Worm (Caenorhabditis elegans) whole organism, L2 larva: ENCODE measurements around the gene F49F1.11.

Source experiments
- C34F6.9 ChIP-seq: fragments of 150-350 bp; optimal IDR thresholded peaks from 2 replicates; lab custom pipeline; 2014; ENCODE audit warnings: missing biosample characterization, missing genetic modification characterization
- F13H6.1 ChIP-seq: sonication (generic microtip); optimal IDR thresholded peaks from 2 replicates; lab custom pipeline; 2016; ENCODE audit warnings: missing genetic modification characterization, missing compliant biosample characterization
- R02D3.7 ChIP-seq: fragments of 150-350 bp; optimal IDR thresholded peaks from 2 replicates; lab custom pipeline; 2014; ENCODE audit warnings: missing biosample characterization, missing genetic modification characterization
- Y55F3AM.14 ChIP-seq: fragments of 200-800 bp; sonication (Bioruptor generic); optimal IDR thresholded peaks from 2 replicates; lab custom pipeline; 2018; ENCODE audit warnings: mild to moderate bottlenecking, missing genetic modification characterization, missing compliant biosample characterization
- ZK546.5 ChIP-seq: sonication (generic microtip); optimal IDR thresholded peaks from 2 replicates; lab custom pipeline; 2017; ENCODE audit warnings: missing biosample characterization, missing genetic modification characterization
- alr-1 ChIP-seq: fragments of 150-350 bp; optimal IDR thresholded peaks from 2 replicates; lab custom pipeline; 2014; ENCODE audit warnings: missing biosample characterization, missing genetic modification characterization
- aly-2 ChIP-seq: fragments of 150-350 bp; optimal IDR thresholded peaks from 2 replicates; lab custom pipeline; 2014; ENCODE audit warnings: missing biosample characterization, missing genetic modification characterization
- ama-1 ChIP-seq: fragments of 150-350 bp; optimal IDR thresholded peaks from 2 replicates; lab custom pipeline; 2018; ENCODE audit warnings: inconsistent platforms
- ceh-16 ChIP-seq: fragments of 150-350 bp; optimal IDR thresholded peaks from 2 replicates; lab custom pipeline; 2014; ENCODE audit warnings: missing biosample characterization, missing genetic modification characterization
- ceh-82 ChIP-seq: fragments of 150-350 bp; optimal IDR thresholded peaks from 2 replicates; lab custom pipeline; 2014; ENCODE audit warnings: missing biosample characterization, missing genetic modification characterization
- dmd-4 ChIP-seq: sonication (generic microtip); optimal IDR thresholded peaks from 2 replicates; lab custom pipeline; 2017; ENCODE audit warnings: missing biosample characterization, missing genetic modification characterization
- egl-27 ChIP-seq: sonication (generic microtip); optimal IDR thresholded peaks from 3 replicates; lab custom pipeline; 2017; ENCODE audit warnings: missing biosample characterization, missing genetic modification reagents, missing genetic modification characterization
- elt-1 ChIP-seq: fragments of 150-350 bp; optimal IDR thresholded peaks from 2 replicates; lab custom pipeline; 2014; ENCODE audit warnings: missing biosample characterization, missing genetic modification characterization
- elt-3 ChIP-seq: sonication (generic microtip); optimal IDR thresholded peaks from 2 replicates; lab custom pipeline; 2017; ENCODE audit warnings: missing biosample characterization, missing genetic modification characterization
- fos-1 ChIP-seq: fragments of 150-350 bp; optimal IDR thresholded peaks from 2 replicates; lab custom pipeline; 2014; ENCODE audit warnings: missing biosample characterization, missing genetic modification characterization
- gmeb-1 ChIP-seq: fragments of 150-350 bp; optimal IDR thresholded peaks from 2 replicates; lab custom pipeline; 2014; ENCODE audit warnings: missing biosample characterization, missing genetic modification characterization
- lin-13 ChIP-seq: fragments of 150-350 bp; optimal IDR thresholded peaks from 2 replicates; lab custom pipeline; 2014; ENCODE audit warnings: missing biosample characterization, missing genetic modification reagents, missing genetic modification characterization
- lin-39 ChIP-seq: fragments of 150-350 bp; optimal IDR thresholded peaks from 2 replicates; lab custom pipeline; 2014; ENCODE audit warnings: missing biosample characterization, missing genetic modification reagents, missing genetic modification characterization
- lsy-2 ChIP-seq, 2 experiments: fragments of 150-350 bp in 1 of 2; sonication (generic microtip) in 1 of 2; optimal IDR thresholded peaks; 2 replicates each; lab custom pipeline; 2014 to 2017; ENCODE audit warnings: missing biosample characterization in 2 of 2, missing genetic modification characterization in 2 of 2
- mab-5 ChIP-seq: fragments of 150-350 bp; optimal IDR thresholded peaks from 2 replicates; lab custom pipeline; 2014; ENCODE audit warnings: missing biosample characterization, missing genetic modification characterization
- mdl-1 ChIP-seq, 2 experiments: fragments of 150-350 bp in 1 of 2; sonication (generic microtip) in 1 of 2; optimal IDR thresholded peaks; 2 replicates each; lab custom pipeline; 2017; ENCODE audit warnings: missing biosample characterization in 2 of 2, missing genetic modification characterization in 2 of 2
- nhr-10 ChIP-seq: sonication (generic microtip); optimal IDR thresholded peaks from 2 replicates; lab custom pipeline; 2017; ENCODE audit warnings: missing biosample characterization, missing genetic modification characterization
- nhr-11 ChIP-seq: fragments of 150-350 bp; optimal IDR thresholded peaks from 2 replicates; lab custom pipeline; 2014; ENCODE audit warnings: missing biosample characterization, missing genetic modification characterization
- nhr-129 ChIP-seq: fragments of 150-350 bp; optimal IDR thresholded peaks from 2 replicates; lab custom pipeline; 2014; ENCODE audit warnings: missing biosample characterization, missing genetic modification characterization
- nhr-21 ChIP-seq: fragments of 150-350 bp; optimal IDR thresholded peaks from 2 replicates; lab custom pipeline; 2014; ENCODE audit warnings: missing biosample characterization, missing genetic modification characterization
- nhr-237 ChIP-seq: fragments of 150-350 bp; optimal IDR thresholded peaks from 2 replicates; lab custom pipeline; 2014; ENCODE audit warnings: missing biosample characterization, missing genetic modification characterization
- nhr-25 ChIP-seq: fragments of 150-350 bp; sonication (generic microtip); optimal IDR thresholded peaks from 3 replicates; lab custom pipeline; 2014; ENCODE audit warnings: missing biosample characterization, missing genetic modification characterization
- nhr-6 ChIP-seq: fragments of 150-350 bp; optimal IDR thresholded peaks from 2 replicates; lab custom pipeline; 2014; ENCODE audit warnings: missing biosample characterization, missing genetic modification characterization
- nhr-77 ChIP-seq: fragments of 150-350 bp; optimal IDR thresholded peaks from 2 replicates; lab custom pipeline; 2014; ENCODE audit warnings: missing biosample characterization, missing genetic modification characterization
- peb-1 ChIP-seq: fragments of 150-350 bp; optimal IDR thresholded peaks from 2 replicates; lab custom pipeline; 2014; ENCODE audit warnings: missing biosample characterization, missing genetic modification characterization
- sem-4 ChIP-seq: fragments of 150-350 bp; optimal IDR thresholded peaks from 2 replicates; lab custom pipeline; 2014; ENCODE audit warnings: missing biosample characterization, missing genetic modification reagents, missing genetic modification characterization
- skn-1 ChIP-seq: sonication (generic microtip); optimal IDR thresholded peaks from 2 replicates; lab custom pipeline; 2017; ENCODE audit warnings: missing biosample characterization, missing genetic modification characterization
- sma-3 ChIP-seq: sonication (generic microtip); optimal IDR thresholded peaks from 2 replicates; lab custom pipeline; 2016; ENCODE audit warnings: missing genetic modification reagents, missing genetic modification characterization, missing compliant biosample characterization
- sma-9 ChIP-seq, 2 experiments: fragments of 150-350 bp in 1 of 2; sonication (generic microtip) in 1 of 2; optimal IDR thresholded peaks; 2 replicates each; lab custom pipeline; 2014 to 2016; ENCODE audit warnings: missing genetic modification characterization in 2 of 2, mild to moderate bottlenecking in 1 of 2, missing biosample characterization in 1 of 2, missing compliant biosample characterization in 1 of 2, missing genetic modification reagents in 1 of 2, moderate library complexity in 1 of 2
- snpc-4 ChIP-seq: fragments of 150-350 bp; optimal IDR thresholded peaks from 2 replicates; lab custom pipeline; 2014; ENCODE audit warnings: missing biosample characterization, missing genetic modification characterization
- unc-39 ChIP-seq: fragments of 150-350 bp; optimal IDR thresholded peaks from 2 replicates; lab custom pipeline; 2014; ENCODE audit warnings: missing biosample characterization, missing genetic modification characterization
- unc-55 ChIP-seq: fragments of 150-350 bp; sonication (generic microtip); optimal IDR thresholded peaks from 3 replicates; lab custom pipeline; 2014; ENCODE audit warnings: missing biosample characterization, missing genetic modification reagents, missing genetic modification characterization
- unc-62 ChIP-seq: fragments of 150-350 bp; optimal IDR thresholded peaks from 2 replicates; lab custom pipeline; 2014; ENCODE audit warnings: missing biosample characterization, missing genetic modification reagents, missing genetic modification characterization
- zag-1 ChIP-seq: fragments of 150-350 bp; optimal IDR thresholded peaks from 2 replicates; lab custom pipeline; 2014; ENCODE audit warnings: missing biosample characterization, missing genetic modification characterization
- ztf-1 ChIP-seq: fragments of 200-800 bp; sonication (Bioruptor generic); conservative IDR thresholded peaks from 2 replicates; pipeline ENCODE4 v1.3.6; 2022; ENCODE audit warnings: missing genetic modification characterization, missing compliant biosample characterization
- ztf-11 ChIP-seq: sonication (generic microtip); optimal IDR thresholded peaks from 2 replicates; lab custom pipeline; 2017; ENCODE audit warnings: missing biosample characterization, missing genetic modification characterization
- ztf-4 ChIP-seq: fragments of 150-350 bp; optimal IDR thresholded peaks from 2 replicates; lab custom pipeline; 2014; ENCODE audit warnings: missing biosample characterization, missing genetic modification characterization

F49F1.11 gene

ce11 chrIV:4102720-4103119, 38.5 kb downstream of the F49F1.11 start, which contains the start of gene ubc-1:
ubc-1 (plus strand) TSS chrIV:4103020.
- TF ChIP-seq nhr-6 (no peak), Y55F3AM.14 (no peak), peb-1 (tag; lab: Kevin White, UChicago) (no peak), elt-1 (tag; lab: Kevin White, UChicago) (no peak), R02D3.7 (tag; lab: Kevin White, UChicago) (no peak), ZK546.5 (tag; lab: Kevin White, UChicago) (no peak), C34F6.9 (tag; lab: Kevin White, UChicago) (no peak), ztf-11 (tag; lab: Kevin White, UChicago) (no peak), aly-2 (tag; lab: Kevin White, UChicago) (no peak), ztf-1 (no peak), nhr-77 (tag; lab: Kevin White, UChicago) (no peak), zag-1 (tag; lab: Kevin White, UChicago) (no peak), mab-5 (tag; lab: Kevin White, UChicago) (no peak), unc-55 (GFP tag; lab: Kevin White, UChicago) (no peak), skn-1 (tag; lab: Kevin White, UChicago) (no peak), sma-9 (GFP tag; optimal IDR thresholded peaks at IDR 0.05; lab: Kevin White, UChicago) (no peak), sma-9 (tag; optimal IDR thresholded peaks at IDR 0.05; lab: Kevin White, UChicago) (no peak), ztf-4 (tag; lab: Kevin White, UChicago) (no peak)

DNA sequence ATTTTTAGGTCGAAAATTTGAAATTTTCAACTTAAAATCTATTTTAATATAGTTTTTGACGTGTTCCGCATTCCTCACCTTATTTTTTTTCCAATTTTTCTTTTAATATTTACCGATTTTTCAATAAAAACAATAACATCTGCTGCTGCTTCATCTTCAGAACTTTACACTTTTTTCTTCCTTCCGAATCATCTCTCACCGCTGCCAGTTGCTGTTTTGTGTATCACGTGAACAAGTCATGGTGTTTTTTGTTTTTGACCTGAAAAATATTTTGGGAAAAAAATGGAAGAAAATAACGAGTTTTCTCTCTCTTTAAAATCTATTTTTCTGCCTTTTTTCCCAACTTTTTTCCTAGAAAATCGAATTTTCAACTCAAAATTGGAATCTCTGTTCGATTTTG, 41.4 kb downstream of the F49F1.11 start:
- TF ChIP-seq zag-1 (tag; lab: Kevin White, UChicago) (no peak), lsy-2 (tag; optimal IDR thresholded peaks at IDR 0.05; lab: Kevin White, UChicago) (peak in 1 of 2 experiments; percentile 13), nhr-129 (tag; lab: Kevin White, UChicago) (peak; percentile 10)

DNA sequence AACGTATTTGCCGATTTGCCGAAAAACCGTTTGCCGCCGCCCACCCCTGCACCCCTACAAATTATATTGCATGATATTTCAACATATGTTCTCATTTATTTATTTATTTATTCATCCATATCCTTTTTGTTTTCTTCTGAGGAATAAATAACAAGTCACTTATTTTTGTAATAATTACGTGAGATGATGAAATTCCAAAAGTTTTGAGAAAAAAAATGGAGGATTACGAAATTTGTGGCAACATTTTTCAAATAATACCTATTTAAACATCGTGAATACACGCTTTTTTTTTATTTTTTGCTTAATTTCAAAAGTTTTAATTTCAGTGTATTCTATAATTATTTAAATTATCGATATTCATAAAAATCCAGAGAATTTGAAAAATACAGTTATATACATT, 44.3 kb downstream of the F49F1.11 start:
- no peak for TF ChIP-seq snpc-4 (tag; lab: Kevin White, UChicago)
- no peak for TF ChIP-seq egl-27
- TF ChIP-seq nhr-129 (tag; lab: Kevin White, UChicago) = peak; percentile 26
- no peak for TF ChIP-seq ceh-16 (tag; lab: Kevin White, UChicago)
- TF ChIP-seq R02D3.7 (tag; lab: Kevin White, UChicago) = no peak
- TF ChIP-seq C34F6.9 (tag; lab: Kevin White, UChicago) = no peak
- TF ChIP-seq nhr-10 (tag; lab: Kevin White, UChicago) = no peak
- TF ChIP-seq, all 48 proteins: peak for 1

DNA sequence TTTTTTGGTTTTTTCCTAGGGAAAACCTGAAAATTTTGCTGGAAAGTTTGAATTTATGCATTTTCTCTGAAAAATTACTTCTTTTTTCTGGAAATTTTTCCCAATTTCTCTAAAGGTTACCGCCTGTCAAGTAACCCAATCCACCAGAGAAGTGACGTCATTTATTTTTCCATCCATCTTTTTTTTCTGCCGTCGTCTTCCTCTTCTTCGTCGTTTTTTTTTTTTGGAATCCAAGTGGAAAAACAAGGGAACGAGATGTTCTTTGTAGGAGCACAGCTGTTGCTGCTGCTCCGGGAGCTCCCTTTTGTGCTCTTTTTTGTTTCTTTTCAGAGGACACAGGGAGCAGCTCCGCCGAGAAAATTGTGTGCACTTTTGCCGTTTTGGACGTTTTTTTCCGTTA, 46.8 kb downstream of the F49F1.11 start:
- no peak for TF ChIP-seq sma-3 (GFP tag; lab: Kevin White, UChicago)
- TF ChIP-seq unc-55 (GFP tag; lab: Kevin White, UChicago) = peak; percentile 0

ce11 chrIV:4093087-4093486, 48.1 kb downstream of the F49F1.11 start:
- TF ChIP-seq nhr-77 (tag; lab: Kevin White, UChicago) (no peak), unc-39 (tag; lab: Kevin White, UChicago) (no peak), alr-1 (tag; lab: Kevin White, UChicago) (no peak), peb-1 (tag; lab: Kevin White, UChicago) (no peak), mab-5 (tag; lab: Kevin White, UChicago) (peak; percentile 23), nhr-6 (peak; percentile 44), C34F6.9 (tag; lab: Kevin White, UChicago) (peak; percentile 78), nhr-11 (tag; lab: Kevin White, UChicago) (no peak), lin-39 (tag; lab: Kevin White, UChicago) (no peak), ceh-82 (peak; percentile 75), nhr-10 (tag; lab: Kevin White, UChicago) (no peak), egl-27 (peak; percentile 67), lin-13 (GFP tag; lab: Kevin White, UChicago) (peak; percentile 66), ztf-1 (no peak), ZK546.5 (tag; lab: Kevin White, UChicago) (no peak), sma-3 (GFP tag; lab: Kevin White, UChicago) (peak; percentile 84), mdl-1 (tag; optimal IDR thresholded peaks at IDR 0.05; lab: Kevin White, UChicago) (peak in 1 of 2 experiments; percentile 58), nhr-21 (tag; lab: Kevin White, UChicago) (peak; percentile 57), elt-3 (tag; lab: Kevin White, UChicago) (no peak), sem-4 (tag; lab: Kevin White, UChicago) (peak; percentile 54), skn-1 (tag; lab: Kevin White, UChicago) (no peak), ztf-4 (tag; lab: Kevin White, UChicago) (peak; percentile 55), gmeb-1 (tag; lab: Kevin White, UChicago) (peak; percentile 67), aly-2 (tag; lab: Kevin White, UChicago) (no peak), nhr-25 (peak; percentile 51), ceh-16 (tag; lab: Kevin White, UChicago) (no peak), dmd-4 (tag; lab: Kevin White, UChicago) (no peak), nhr-129 (tag; lab: Kevin White, UChicago) (peak; percentile 69), unc-55 (GFP tag; lab: Kevin White, UChicago) (peak; percentile 84), nhr-237 (tag; lab: Kevin White, UChicago) (peak; percentile 4), ama-1 (lab: Kevin White, UChicago) (no peak), lsy-2 (tag; optimal IDR thresholded peaks at IDR 0.05; lab: Kevin White, UChicago) (peak; percentile 62 to 83), unc-62 (GFP tag; lab: Kevin White, UChicago) (no peak), ztf-11 (tag; lab: Kevin White, UChicago) (no peak), F13H6.1 (tag; lab: Kevin White, UChicago) (peak; percentile 91), elt-1 (tag; lab: Kevin White, UChicago) (no peak), fos-1 (peak; percentile 90), Y55F3AM.14 (peak; percentile 26)
